Worm (Caenorhabditis elegans): ENCODE measurements around the gene gsr-1.

- TF ChIP-seq unc-62 (GFP tag; optimal IDR thresholded peaks at IDR 0.05) (no peak), grh-1 (GFP tag; IDR thresholded peaks at IDR 0.05) (no peak), egl-27 (tag; optimal IDR thresholded peaks at IDR 0.05) (no peak)
These were observed 15.8 kb upstream of the gsr-1 start for ce11 chrIII:3634873-3635272.
